Worm (Caenorhabditis elegans): ENCODE data around the gene pes-8.

Gene pes-8

DNA sequence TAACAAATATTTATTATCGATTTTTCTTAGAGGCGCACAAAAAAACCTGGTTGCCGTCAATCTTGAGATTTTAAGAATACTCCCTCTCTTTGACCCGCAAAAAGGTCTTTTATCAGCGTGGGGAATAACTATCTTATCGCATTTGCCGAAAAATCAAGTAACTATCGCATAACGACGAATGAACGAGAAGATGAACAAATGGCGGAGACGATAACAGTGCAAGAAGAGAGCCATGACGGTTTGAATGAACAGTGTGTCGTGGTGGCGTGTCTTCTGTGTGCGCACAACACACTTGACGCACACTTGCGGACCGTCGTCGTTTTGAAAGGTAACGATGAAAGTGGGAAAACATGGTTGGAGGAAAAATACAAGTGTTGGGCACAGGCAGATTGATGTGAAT lies 20.3 kb downstream of the pes-8 start:
- TF ChIP-seq unc-62 (GFP tag; optimal IDR thresholded peaks at IDR 0.05 in 1 of 2): peak in 1 of 2 experiments; percentile 43
- no peak for TF ChIP-seq unc-62 (tag; optimal IDR thresholded peaks at IDR 0.05)
- TF ChIP-seq nhr-6 (tag; optimal IDR thresholded peaks at IDR 0.05): peak; percentile 51
- no peak for TF ChIP-seq madf-9 (GFP tag; conservative IDR thresholded peaks at IDR 0.05)
- no peak for TF ChIP-seq snpc-1.2 (GFP tag; IDR thresholded peaks at IDR 0.05)
- TF ChIP-seq zip-2 (tag; optimal IDR thresholded peaks at IDR 0.05): no peak
- no peak for TF ChIP-seq tag-97 (GFP tag; IDR thresholded peaks at IDR 0.05)
- TF ChIP-seq set-16 (GFP tag; IDR thresholded peaks at IDR 0.05): no peak
- no peak for TF ChIP-seq D1046.2 (GFP tag; IDR thresholded peaks at IDR 0.05)
- no peak for TF ChIP-seq egl-43 (GFP tag; IDR thresholded peaks at IDR 0.05)
- no peak for TF ChIP-seq ceh-44 (GFP tag; IDR thresholded peaks at IDR 0.05)
- no peak for TF ChIP-seq lir-3 (tag; optimal IDR thresholded peaks at IDR 0.05)
- TF ChIP-seq sdz-12 (GFP tag; optimal IDR thresholded peaks at IDR 0.05): no peak
- no peak for TF ChIP-seq F49E8.2 (tag; optimal IDR thresholded peaks at IDR 0.05; ENCODE audit: borderline replicate concordance)
- peak; percentile 87 for TF ChIP-seq dve-1 (tag; optimal IDR thresholded peaks at IDR 0.05; ENCODE audit: insufficient read depth)
- no peak for TF ChIP-seq zip-11 (GFP tag; IDR thresholded peaks at IDR 0.05)
- no peak for TF ChIP-seq duxl-1 (tag; optimal IDR thresholded peaks at IDR 0.05; ENCODE audit: poor library complexity)
- no peak for TF ChIP-seq vab-7 (GFP tag; IDR thresholded peaks at IDR 0.05)
- TF ChIP-seq nhr-41 (GFP tag; IDR thresholded peaks at IDR 0.05): peak; percentile 52; the same call in 1 of the 2 replicates
- no peak for TF ChIP-seq arid-1 (GFP tag; conservative IDR thresholded peaks at IDR 0.05)
- peak; percentile 75 for TF ChIP-seq nhr-28 (tag; optimal IDR thresholded peaks at IDR 0.05)
- no peak for TF ChIP-seq ctbp-1 (GFP tag; IDR thresholded peaks at IDR 0.05)
- TF ChIP-seq pha-4 (GFP tag; IDR thresholded peaks at IDR 0.05): 0 out of 2 replicates have a peak, but pooled peaks have one; percentile 35
- no peak for TF ChIP-seq pha-4 (tag; optimal IDR thresholded peaks at IDR 0.05)
- no peak for TF ChIP-seq Y5F2A.4 (GFP tag; optimal IDR thresholded peaks at IDR 0.05)
- no peak for TF ChIP-seq snpc-4 (tag; optimal IDR thresholded peaks at IDR 0.05)
- no peak for TF ChIP-seq zfp-2 (tag; optimal IDR thresholded peaks at IDR 0.05)
- TF ChIP-seq nhr-76 (tag; optimal IDR thresholded peaks at IDR 0.05): no peak
- TF ChIP-seq ZK546.5 (tag; optimal IDR thresholded peaks at IDR 0.05): no peak
- TF ChIP-seq fkh-10 (GFP tag; optimal IDR thresholded peaks at IDR 0.05): no peak
- no peak for TF ChIP-seq fos-1 (tag; optimal IDR thresholded peaks at IDR 0.05)
- TF ChIP-seq ZK337.2 (GFP tag; IDR thresholded peaks at IDR 0.05): no peak
- no peak for TF ChIP-seq lin-15B (tag; optimal IDR thresholded peaks at IDR 0.05)
- no peak for TF ChIP-seq mxl-3 (GFP tag; optimal IDR thresholded peaks at IDR 0.05)
- no peak for TF ChIP-seq unc-39 (tag; optimal IDR thresholded peaks at IDR 0.05)
- TF ChIP-seq F10B5.3 (tag; optimal IDR thresholded peaks at IDR 0.05): no peak
- peak; percentile 82 for TF ChIP-seq dmd-6 (GFP tag; IDR thresholded peaks at IDR 0.05)
- no peak for TF ChIP-seq hif-1 (tag; optimal IDR thresholded peaks at IDR 0.05)
- TF ChIP-seq rbr-2 (tag; optimal IDR thresholded peaks at IDR 0.05): no peak
- no peak for TF ChIP-seq ama-1 (optimal IDR thresholded peaks at IDR 0.05)
- TF ChIP-seq F44E2.7 (GFP tag; IDR thresholded peaks at IDR 0.05): no peak
- TF ChIP-seq aha-1 (tag): peak; percentile 94
- peak; percentile 80 for TF ChIP-seq pqm-1 (tag; optimal IDR thresholded peaks at IDR 0.05)
- TF ChIP-seq lin-1 (GFP tag; IDR thresholded peaks at IDR 0.05): no peak
- no peak for TF ChIP-seq nhr-111 (GFP tag; optimal IDR thresholded peaks at IDR 0.05)
- TF ChIP-seq cey-2 (tag; optimal IDR thresholded peaks at IDR 0.05; ENCODE audit: borderline replicate concordance, insufficient read depth): no peak
- TF ChIP-seq nhr-77 (tag; optimal IDR thresholded peaks at IDR 0.05): peak; percentile 25
- TF ChIP-seq spr-3 (GFP tag; optimal IDR thresholded peaks at IDR 0.05): no peak
- TF ChIP-seq daf-19 (GFP tag; conservative IDR thresholded peaks at IDR 0.05): no peak
- TF ChIP-seq php-3 (GFP tag; IDR thresholded peaks at IDR 0.05): no peak; the same call in 1 of the 2 replicates
- TF ChIP-seq dmd-9 (GFP tag; IDR thresholded peaks at IDR 0.05): no peak
- TF ChIP-seq F37D6.2 (tag; optimal IDR thresholded peaks at IDR 0.05): no peak
- TF ChIP-seq daf-12 (tag; optimal IDR thresholded peaks at IDR 0.05): no peak
